Fruit fly (Drosophila melanogaster): ENCODE results near the gene SNF4Agamma.

The SNF4Agamma gene

dm6 chr3R:21155931-21156488 is 15.5 kb downstream of the SNF4Agamma start:
- peak; percentile 99 for TF ChIP-seq stwl (tag; optimal IDR thresholded peaks at IDR 0.05)
- TF ChIP-seq Six4 (GFP tag; optimal IDR thresholded peaks at IDR 0.05), result peak; percentile 0
- peak in 1 of 2 experiments; percentile 12 for TF ChIP-seq Hr51 (GFP tag; optimal IDR thresholded peaks at IDR 0.05)
- peak; percentile 75 for TF ChIP-seq sens (GFP tag)
- TF ChIP-seq CG13287 (GFP tag; IDR thresholded peaks at IDR 0.05; ENCODE audit: partially characterized antibody), result peak; percentile 77
- TF ChIP-seq CG1603 (tag; optimal IDR thresholded peaks at IDR 0.05), result peak; percentile 22
- peak; percentile 76 for TF ChIP-seq CG9437 (GFP tag; optimal IDR thresholded peaks at IDR 0.05)
- peak; percentile 78 for TF ChIP-seq Sry-δ (GFP tag; optimal IDR thresholded peaks at IDR 0.05)
- TF ChIP-seq CG12071 (GFP tag; optimal IDR thresholded peaks at IDR 0.05), result no peak
- TF ChIP-seq pita (GFP tag; optimal IDR thresholded peaks at IDR 0.05), result peak; percentile 47
- TF ChIP-seq eyg (GFP tag; optimal IDR thresholded peaks at IDR 0.05), result peak; percentile 11
- no peak for TF ChIP-seq CG5245 (GFP tag; optimal IDR thresholded peaks at IDR 0.05)
- peak; percentile 25 for TF ChIP-seq Ets65A (GFP tag)
- 0 out of 2 replicates have a peak, but pooled peaks have one; percentile 13 for TF ChIP-seq MBD-R2 (GFP tag; IDR thresholded peaks at IDR 0.05)
- peak; percentile 65 for TF ChIP-seq CG12155 (GFP tag; optimal IDR thresholded peaks at IDR 0.05)
- TF ChIP-seq CG31388 (GFP tag; optimal IDR thresholded peaks at IDR 0.05), result no peak
- no peak for TF ChIP-seq jigr1 (GFP tag; IDR thresholded peaks at IDR 0.05)
- peak; percentile 66 for TF ChIP-seq hkb (optimal IDR thresholded peaks at IDR 0.05)
- TF ChIP-seq hkb (GFP tag; IDR thresholded peaks at IDR 0.05), result no peak
- peak; percentile 52 for TF ChIP-seq Myb (GFP tag; optimal IDR thresholded peaks at IDR 0.05)
- peak; percentile 18 for TF ChIP-seq CG2712 (tag; optimal IDR thresholded peaks at IDR 0.05)
- TF ChIP-seq slou (GFP tag; optimal IDR thresholded peaks at IDR 0.05), result no peak
- TF ChIP-seq lilli (GFP tag; optimal IDR thresholded peaks at IDR 0.05), result peak; percentile 29
- TF ChIP-seq tx (GFP tag; optimal IDR thresholded peaks at IDR 0.05), result no peak
- peak; percentile 61; the same call in 2 of the 3 replicates for TF ChIP-seq knrl (GFP tag; IDR thresholded peaks at IDR 0.05; ENCODE audit: partially characterized antibody)
- no peak for TF ChIP-seq MESR4 (GFP tag; optimal IDR thresholded peaks at IDR 0.05)
- TF ChIP-seq Dref (GFP tag; IDR thresholded peaks at IDR 0.05), result peak; percentile 87
- TF ChIP-seq CG6791 (GFP tag; IDR thresholded peaks at IDR 0.05; ENCODE audit: partially characterized antibody), result peak; percentile 51; the same call in 2 of the 3 replicates
- TF ChIP-seq sqz (GFP tag; optimal IDR thresholded peaks at IDR 0.05), result no peak
- no peak for TF ChIP-seq CG13624 (GFP tag; optimal IDR thresholded peaks at IDR 0.05)
- TF ChIP-seq C15 (GFP tag; IDR thresholded peaks at IDR 0.05), result no peak
- no peak for TF ChIP-seq Hr78 (GFP tag; optimal IDR thresholded peaks at IDR 0.05)
- peak; percentile 65; the same call in 1 of the 3 replicates for TF ChIP-seq hb (GFP tag; IDR thresholded peaks at IDR 0.05; ENCODE audit: partially characterized antibody)
- TF ChIP-seq Neu2 (GFP tag; optimal IDR thresholded peaks at IDR 0.05; ENCODE audit: borderline replicate concordance), result no peak
- no peak for TF ChIP-seq CG17328 (GFP tag; IDR thresholded peaks at IDR 0.05)
- TF ChIP-seq CG7372 (GFP tag; IDR thresholded peaks at IDR 0.05), result no peak
- peak; percentile 48 for TF ChIP-seq CG4617 (GFP tag; optimal IDR thresholded peaks at IDR 0.05; ENCODE audit: borderline replicate concordance)
- peak; percentile 61 for TF ChIP-seq Hmr (GFP tag; optimal IDR thresholded peaks at IDR 0.05)
- peak in 1 of 2 experiments; percentile 26 for TF ChIP-seq dpn (GFP tag; optimal IDR thresholded peaks at IDR 0.05)
- peak; percentile 24 for TF ChIP-seq Abd-B (GFP tag; optimal IDR thresholded peaks at IDR 0.05)
- TF ChIP-seq CG17361 (GFP tag; IDR thresholded peaks at IDR 0.05), result 0 out of 3 replicates have a peak, but pooled peaks have one; percentile 25
- TF ChIP-seq Kr (GFP tag; optimal IDR thresholded peaks at IDR 0.05), result no peak
- TF ChIP-seq CG12942 (GFP tag; optimal IDR thresholded peaks at IDR 0.05), result no peak
- 0 out of 2 replicates have a peak, but pooled peaks have one; percentile 7 for TF ChIP-seq Xrp1 (GFP tag; IDR thresholded peaks at IDR 0.05)
- TF ChIP-seq CG30020 (tag; optimal IDR thresholded peaks at IDR 0.05), result peak; percentile 23
- peak; percentile 34 for TF ChIP-seq CG12104 (GFP tag; optimal IDR thresholded peaks at IDR 0.05)
- peak; percentile 7 for TF ChIP-seq Chrac-16 (GFP tag; optimal IDR thresholded peaks at IDR 0.05)
- TF ChIP-seq nmo (GFP tag; optimal IDR thresholded peaks at IDR 0.05), result peak; percentile 62
- TF ChIP-seq gfzf (GFP tag; optimal IDR thresholded peaks at IDR 0.05), result peak; percentile 87
- no peak for TF ChIP-seq CG13424 (tag; optimal IDR thresholded peaks at IDR 0.05)
